Worm (Caenorhabditis elegans): ENCODE data around the gene C08F1.8.

DNA sequence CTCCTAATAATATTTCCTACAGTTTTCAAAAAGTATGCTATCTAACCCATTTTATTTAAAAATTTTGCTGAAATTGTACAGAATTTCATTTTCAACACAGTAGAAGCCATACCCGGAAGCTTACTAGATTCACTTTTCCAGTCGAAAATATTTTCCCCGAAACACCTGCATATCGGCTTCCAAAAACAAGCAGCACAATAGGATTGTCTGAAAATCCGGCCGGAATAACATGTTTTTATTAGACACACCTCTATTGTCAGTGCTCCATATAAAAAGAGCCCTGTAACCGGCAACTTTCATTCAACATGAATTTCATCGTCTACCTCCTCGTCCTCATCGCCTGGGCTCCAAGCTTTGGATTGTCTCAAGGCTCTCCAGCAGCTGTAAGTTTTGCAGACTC is 44.4 kb upstream of the C08F1.8 start, which contains the start of gene C52E2.2:
- TF ChIP-seq pax-3 (tag; optimal IDR thresholded peaks at IDR 0.05) (no peak), dsc-1 (tag; optimal IDR thresholded peaks at IDR 0.05) (no peak), zag-1 (tag; optimal IDR thresholded peaks at IDR 0.05) (no peak)

Measured in whole organism, L1 larva.